Fruit fly (Drosophila melanogaster) whole organism, pupa: ENCODE data around the gene CG16736.
A peak's percentile ranks its signal among the peaks of the same experiment; 100 is the strongest.

Experiments
- CG10348 ChIP-seq: fragments of 200-800 bp; sonication (Bioruptor generic); IDR thresholded peaks from 2 replicates; pipeline ENCODE4 v1.3.6; 2022; ENCODE audit warnings: missing biosample characterization, missing genetic modification characterization
- CG12605 ChIP-seq: fragments of 200-800 bp; sonication (Bioruptor generic); IDR thresholded peaks from 2 replicates; pipeline ENCODE4 v1.3.6; 2022; ENCODE audit warnings: missing biosample characterization, missing genetic modification characterization
- CG13204 ChIP-seq: fragments of 200-800 bp; sonication (Bioruptor generic); optimal IDR thresholded peaks from 2 replicates; lab custom pipeline; 2018; ENCODE audit warnings: missing biosample characterization, mild to moderate bottlenecking, missing genetic modification characterization, moderate library complexity
- CG14655 ChIP-seq: fragments of 200-800 bp; sonication (Bioruptor generic); optimal IDR thresholded peaks from 3 replicates; lab custom pipeline; 2017; ENCODE audit warnings: mild to moderate bottlenecking, missing biosample characterization, missing genetic modification reagents, missing genetic modification characterization
- CG15710 ChIP-seq: fragments of 200-800 bp; sonication (Bioruptor generic); optimal IDR thresholded peaks from 2 replicates; lab custom pipeline; 2018; ENCODE audit warnings: missing biosample characterization, mild to moderate bottlenecking, missing genetic modification characterization, moderate library complexity
- CG17806 ChIP-seq: fragments of 200-800 bp; sonication (Bioruptor generic); optimal IDR thresholded peaks from 2 replicates; lab custom pipeline; 2018; ENCODE audit warnings: missing biosample characterization, mild to moderate bottlenecking, missing genetic modification characterization, moderate library complexity
- CG32121 ChIP-seq: fragments of 200-800 bp; sonication (Bioruptor generic); IDR thresholded peaks from 2 replicates; pipeline ENCODE4 v1.3.6; 2022; ENCODE audit warnings: missing biosample characterization, missing genetic modification characterization
- CG34367 ChIP-seq: fragments of 200-800 bp; sonication (Bioruptor generic); optimal IDR thresholded peaks from 2 replicates; lab custom pipeline; 2018; ENCODE audit warnings: missing biosample characterization, mild to moderate bottlenecking, missing genetic modification characterization
- CG4496 ChIP-seq: fragments of 200-800 bp; sonication (Bioruptor generic); IDR thresholded peaks from 3 replicates; pipeline ENCODE4 v1.3.6; 2022; ENCODE audit warnings: missing biosample characterization, missing genetic modification characterization
- CG8159 ChIP-seq: fragments of 200-800 bp; sonication (Bioruptor generic); optimal IDR thresholded peaks from 3 replicates; lab custom pipeline; 2018; ENCODE audit warnings: missing biosample characterization, mild to moderate bottlenecking, missing genetic modification characterization, moderate library complexity
- CG8301 ChIP-seq: fragments of 200-800 bp; sonication (Bioruptor generic); optimal IDR thresholded peaks from 2 replicates; lab custom pipeline; 2018; ENCODE audit warnings: missing biosample characterization, mild to moderate bottlenecking, missing genetic modification characterization
- CG9948 ChIP-seq: fragments of 200-800 bp; sonication (Bioruptor generic); optimal IDR thresholded peaks from 2 replicates; lab custom pipeline; 2018; ENCODE audit warnings: missing biosample characterization, mild to moderate bottlenecking, missing genetic modification characterization, moderate library complexity
- D1 ChIP-seq: fragments of 200-800 bp; sonication (Bioruptor generic); optimal IDR thresholded peaks from 2 replicates; lab custom pipeline; 2018; ENCODE audit warnings: missing biosample characterization, mild to moderate bottlenecking, missing genetic modification characterization, moderate library complexity
- EcR ChIP-seq: fragments of 200-800 bp; sonication (Bioruptor generic); optimal IDR thresholded peaks from 3 replicates; lab custom pipeline; 2019; ENCODE audit warnings: missing biosample characterization, missing genetic modification characterization, mild to moderate bottlenecking, moderate library complexity, missing genetic modification reagents
- Ets98B ChIP-seq: fragments of 200-800 bp; sonication (Bioruptor generic); IDR thresholded peaks from 2 replicates; pipeline ENCODE4 v1.3.6; 2022; ENCODE audit warnings: missing biosample characterization, missing genetic modification characterization
- Pif1A ChIP-seq: fragments of 200-800 bp; sonication (Bioruptor generic); optimal IDR thresholded peaks from 3 replicates; lab custom pipeline; 2016; ENCODE audit warnings: missing biosample characterization, missing genetic modification characterization
- Pif1B ChIP-seq: fragments of 200-800 bp; sonication (Bioruptor generic); optimal IDR thresholded peaks from 3 replicates; lab custom pipeline; 2016; ENCODE audit warnings: missing biosample characterization, missing genetic modification characterization
- Snoo ChIP-seq: fragments of 200-800 bp; sonication (Bioruptor generic); optimal IDR thresholded peaks from 3 replicates; lab custom pipeline; 2017; ENCODE audit warnings: missing biosample characterization, mild to moderate bottlenecking, missing genetic modification characterization, inconsistent platforms
- fd96Ca ChIP-seq: fragments of 200-800 bp; sonication (Bioruptor generic); IDR thresholded peaks from 3 replicates; pipeline ENCODE4 v1.3.6; 2022; ENCODE audit warnings: missing biosample characterization, missing genetic modification characterization
- gl ChIP-seq: fragments of 200-800 bp; sonication (Bioruptor generic); optimal IDR thresholded peaks from 2 replicates; lab custom pipeline; 2018; ENCODE audit warnings: missing biosample characterization, mild to moderate bottlenecking, missing genetic modification characterization
- rn ChIP-seq: fragments of 200-800 bp; sonication (Bioruptor generic); IDR thresholded peaks from 2 replicates; pipeline ENCODE4 v1.3.6; 2022; ENCODE audit warnings: missing biosample characterization, missing genetic modification characterization

The CG16736 gene

DNA sequence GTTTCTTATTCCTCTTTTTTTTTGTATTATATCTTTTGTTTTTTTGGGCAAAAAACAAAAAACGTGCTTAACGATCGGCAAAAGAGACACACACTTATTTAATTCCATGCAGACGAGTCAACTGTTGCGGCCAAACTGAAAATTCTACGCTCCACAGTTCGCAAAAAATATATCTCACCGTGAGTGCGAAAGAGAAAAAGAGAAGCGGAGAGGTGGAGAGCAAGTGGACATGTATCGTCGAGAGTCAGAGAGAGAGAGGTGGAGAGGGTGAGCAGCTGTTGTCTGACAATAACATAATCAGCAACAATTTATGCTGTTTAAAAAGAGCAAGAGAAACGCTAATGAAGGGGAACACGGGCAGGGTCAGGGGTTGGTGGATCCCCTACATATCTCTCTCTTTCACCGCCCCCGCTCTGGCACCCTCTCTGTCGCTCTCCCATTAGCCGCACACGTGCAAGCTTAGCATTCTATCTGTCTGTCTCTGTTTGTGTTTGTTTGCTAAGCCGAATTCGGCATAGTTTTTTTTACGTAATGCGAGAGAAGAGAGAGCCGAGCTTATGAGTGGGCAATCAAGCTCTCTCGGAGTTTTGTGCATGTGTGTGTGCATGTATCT, 30.7 kb downstream of the CG16736 start:
- peak; percentile 81 for TF ChIP-seq EcR (GFP tag; lab: Kevin White, UChicago)
- TF ChIP-seq Pif1A, result no peak
- TF ChIP-seq CG15710 (tag; lab: Kevin White, UChicago), result no peak
- TF ChIP-seq CG14655 (GFP tag; lab: Kevin White, UChicago), result no peak
- no peak for TF ChIP-seq CG13204 (GFP tag; lab: Kevin White, UChicago)
- 0 out of 2 replicates have a peak, but pooled peaks have one; percentile 6 for TF ChIP-seq CG10348 (GFP tag; lab: Robert Waterston, UW)

dm6 chr3R:9226146-9226545, 31.4 kb downstream of the CG16736 start:
- TF ChIP-seq CG8301 (tag; lab: Kevin White, UChicago) (no peak), gl (tag; lab: Kevin White, UChicago) (peak; percentile 43), CG13204 (GFP tag; lab: Kevin White, UChicago) (peak; percentile 64), CG15710 (tag; lab: Kevin White, UChicago) (peak; percentile 15), CG4496 (peak; percentile 71), CG34367 (tag; lab: Kevin White, UChicago) (peak; percentile 2), D1 (tag; lab: Kevin White, UChicago) (no peak), EcR (GFP tag; lab: Kevin White, UChicago) (peak; percentile 75), CG32121 (GFP tag; lab: Robert Waterston, UW) (no peak)

- peak; percentile 22; the same call in 1 of the 2 replicates for TF ChIP-seq rn (GFP tag; lab: Robert Waterston, UW)
- no peak for TF ChIP-seq CG13204 (GFP tag; lab: Kevin White, UChicago)
- no peak for TF ChIP-seq Snoo (tag; lab: Kevin White, UChicago)
- TF ChIP-seq CG12605 (GFP tag; lab: Robert Waterston, UW), result peak; percentile 49; the same call in 1 of the 2 replicates
- TF ChIP-seq CG10348 (GFP tag; lab: Robert Waterston, UW), result no peak
- peak; percentile 49 for TF ChIP-seq CG9948 (tag; lab: Kevin White, UChicago)
- TF ChIP-seq CG17806 (tag; lab: Kevin White, UChicago), result peak; percentile 38
- TF ChIP-seq gl (tag; lab: Kevin White, UChicago), result no peak
- TF ChIP-seq CG15710 (tag; lab: Kevin White, UChicago), result peak; percentile 20
- TF ChIP-seq D1 (tag; lab: Kevin White, UChicago), result no peak
- TF ChIP-seq fd96Ca (GFP tag; lab: Robert Waterston, UW), result no peak
- TF ChIP-seq CG4496, result peak; percentile 73
- no peak for TF ChIP-seq CG8301 (tag; lab: Kevin White, UChicago)
- TF ChIP-seq CG8159 (tag; lab: Kevin White, UChicago), result peak; percentile 28
- TF ChIP-seq CG34367 (tag; lab: Kevin White, UChicago), result peak; percentile 5
- TF ChIP-seq Ets98B (GFP tag; lab: Robert Waterston, UW), result peak; percentile 70
- TF ChIP-seq Pif1A, result peak; percentile 63
- TF ChIP-seq CG32121 (GFP tag; lab: Robert Waterston, UW), result peak; percentile 69
- TF ChIP-seq EcR (GFP tag; lab: Kevin White, UChicago), result no peak
- TF ChIP-seq CG14655 (GFP tag; lab: Kevin White, UChicago), result peak; percentile 67
- TF ChIP-seq Pif1B (GFP tag; lab: Kevin White, UChicago), result peak; percentile 46
These were observed 32.7 kb downstream of the CG16736 start for dm6 chr3R:9224807-9225206.

DNA sequence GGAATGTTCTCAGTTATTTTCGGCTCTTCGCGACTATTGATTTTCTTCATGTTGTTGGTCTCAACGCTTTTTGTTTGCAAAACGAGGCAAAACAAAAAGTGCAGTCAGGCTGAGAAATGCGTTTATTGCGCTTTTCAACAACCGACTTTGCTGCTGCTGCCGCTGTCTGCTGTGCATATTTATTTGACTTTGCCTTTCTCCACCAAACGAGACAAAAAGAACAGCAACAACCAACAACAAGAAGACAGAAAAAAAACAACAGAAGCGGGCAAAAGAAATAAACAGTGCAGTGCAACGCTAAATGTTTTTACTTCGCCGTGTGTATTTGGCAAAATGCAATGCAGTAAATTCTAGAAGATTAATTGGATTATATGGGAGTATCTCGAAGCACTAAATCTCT, 35.2 kb downstream of the CG16736 start:
- TF ChIP-seq CG8301 (tag; lab: Kevin White, UChicago) (peak; percentile 42), CG12605 (GFP tag; lab: Robert Waterston, UW) (no peak), rn (GFP tag; lab: Robert Waterston, UW) (no peak), Ets98B (GFP tag; lab: Robert Waterston, UW) (peak; percentile 50), CG14655 (GFP tag; lab: Kevin White, UChicago) (peak; percentile 55), CG32121 (GFP tag; lab: Robert Waterston, UW) (peak; percentile 51; the same call in 1 of the 2 replicates), Snoo (tag; lab: Kevin White, UChicago) (peak; percentile 6), gl (tag; lab: Kevin White, UChicago) (peak; percentile 32), CG4496 (peak; percentile 57; the same call in 2 of the 3 replicates)

DNA sequence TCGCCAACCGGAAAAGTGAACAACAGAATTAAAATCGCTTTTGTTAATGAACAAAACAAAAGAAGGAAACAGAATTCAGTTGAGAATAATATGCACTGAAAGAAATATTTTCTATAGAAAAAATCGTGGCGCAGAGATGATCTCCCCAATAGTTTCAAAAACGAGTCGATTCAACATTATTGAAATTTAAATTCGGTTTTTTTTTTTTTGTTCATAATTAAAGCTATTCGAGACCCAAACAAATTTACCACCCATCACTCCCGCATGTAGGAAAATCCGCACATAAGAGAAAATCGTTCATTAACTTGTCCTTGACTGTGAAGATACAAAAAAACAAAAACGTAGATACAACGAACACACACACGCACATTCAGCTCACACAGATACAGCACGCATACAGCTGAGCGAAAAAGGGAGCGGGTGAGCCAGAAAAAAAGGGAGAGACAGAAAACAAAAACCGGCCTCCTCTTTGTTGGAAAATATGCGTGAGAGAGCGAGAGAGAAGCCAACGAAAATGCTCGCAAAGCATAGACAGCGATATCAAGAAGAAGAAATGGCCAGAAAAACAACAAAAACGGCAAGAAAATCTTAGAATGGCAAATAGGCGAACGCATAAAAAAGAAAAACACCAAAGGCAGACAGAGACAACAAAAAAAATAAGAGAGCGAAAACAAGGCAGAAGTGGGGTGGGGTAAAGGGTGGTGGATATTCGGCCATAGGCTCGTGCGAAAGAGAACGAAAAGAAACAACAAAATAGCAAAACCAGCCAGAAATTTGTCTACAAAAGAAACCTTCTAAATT, 37.3 kb downstream of the CG16736 start:
- TF ChIP-seq CG15710 (tag; lab: Kevin White, UChicago) (peak; percentile 54), CG34367 (tag; lab: Kevin White, UChicago) (peak; percentile 47), CG8301 (tag; lab: Kevin White, UChicago) (peak; percentile 77), CG12605 (GFP tag; lab: Robert Waterston, UW) (peak; percentile 93), CG9948 (tag; lab: Kevin White, UChicago) (peak; percentile 23), gl (tag; lab: Kevin White, UChicago) (peak; percentile 71), CG4496 (peak; percentile 88), CG32121 (GFP tag; lab: Robert Waterston, UW) (peak; percentile 82), Pif1A (peak; percentile 67), CG13204 (GFP tag; lab: Kevin White, UChicago) (peak; percentile 70), Pif1B (GFP tag; lab: Kevin White, UChicago) (peak; percentile 78), rn (GFP tag; lab: Robert Waterston, UW) (peak; percentile 54; the same call in 1 of the 2 replicates), Ets98B (GFP tag; lab: Robert Waterston, UW) (peak; percentile 76), CG8159 (tag; lab: Kevin White, UChicago) (peak; percentile 67), CG17806 (tag; lab: Kevin White, UChicago) (peak; percentile 49), D1 (tag; lab: Kevin White, UChicago) (peak; percentile 42), fd96Ca (GFP tag; lab: Robert Waterston, UW) (peak; percentile 78; the same call in 2 of the 3 replicates), Snoo (tag; lab: Kevin White, UChicago) (peak; percentile 61), EcR (GFP tag; lab: Kevin White, UChicago) (peak; percentile 85), CG14655 (GFP tag; lab: Kevin White, UChicago) (peak; percentile 91), CG10348 (GFP tag; lab: Robert Waterston, UW) (no peak)
